Worm (Caenorhabditis elegans) whole organism, L4 larva: ENCODE data around the gene gtf-2H2C.

Experiments used
- D1046.2 ChIP-seq: fragments of 200-800 bp; sonication (Bioruptor generic); IDR thresholded peaks from 2 replicates; pipeline ENCODE4 v1.3.6; 2022; ENCODE audit warnings: missing genetic modification characterization, missing compliant biosample characterization
- F10B5.3 ChIP-seq: sonication (generic microtip); optimal IDR thresholded peaks from 2 replicates; lab custom pipeline; 2016; ENCODE audit warnings: mild to moderate bottlenecking, missing genetic modification characterization, missing compliant biosample characterization
- F26F4.8 ChIP-seq: fragments of 200-800 bp; sonication (Bioruptor generic); conservative IDR thresholded peaks from 2 replicates; pipeline ENCODE4 v1.3.6; 2022; ENCODE audit warnings: missing genetic modification characterization, missing compliant biosample characterization
- F37D6.2 ChIP-seq: sonication (generic microtip); optimal IDR thresholded peaks from 2 replicates; lab custom pipeline; 2016; ENCODE audit warnings: mild to moderate bottlenecking, missing genetic modification characterization, missing compliant biosample characterization
- T26A8.4 ChIP-seq: fragments of 200-800 bp; sonication (Bioruptor generic); IDR thresholded peaks from 2 replicates; pipeline ENCODE4 v1.3.6; 2022; ENCODE audit warnings: missing genetic modification characterization, missing compliant biosample characterization
- Y48G9A.11 ChIP-seq: fragments of 200-800 bp; sonication (Bioruptor generic); IDR thresholded peaks from 2 replicates; pipeline ENCODE4 v1.3.6; 2022; ENCODE audit warnings: missing genetic modification reagents, missing genetic modification characterization, missing compliant biosample characterization
- ZK337.2 ChIP-seq: fragments of 200-800 bp; sonication (Bioruptor generic); IDR thresholded peaks from 2 replicates; pipeline ENCODE4 v1.3.6; 2022; ENCODE audit warnings: missing genetic modification reagents, missing genetic modification characterization, missing compliant biosample characterization
- ZK546.5 ChIP-seq, 2 experiments: sonication (generic microtip); optimal IDR thresholded peaks; 2 replicates each; lab custom pipeline; 2017; ENCODE audit warnings: missing biosample characterization in 2 of 2, missing genetic modification characterization in 2 of 2
- aha-1 ChIP-seq: fragments of 150-350 bp; peaks from one replicate; lab custom pipeline; 2014; ENCODE audit warnings: missing biosample characterization, missing genetic modification characterization
- aly-2 ChIP-seq: sonication (generic microtip); optimal IDR thresholded peaks from 2 replicates; lab custom pipeline; 2018; ENCODE audit warnings: missing biosample characterization, missing genetic modification characterization
- ama-1 ChIP-seq: fragments of 150-350 bp; optimal IDR thresholded peaks from 2 replicates; lab custom pipeline; 2014; ENCODE audit warnings: inconsistent platforms, mixed read lengths
- arid-1 ChIP-seq: fragments of 200-800 bp; sonication (Bioruptor generic); conservative IDR thresholded peaks from 2 replicates; pipeline ENCODE4 v1.3.6; 2022; ENCODE audit warnings: missing genetic modification reagents, missing genetic modification characterization, missing compliant biosample characterization
- attf-4 ChIP-seq: sonication (generic microtip); optimal IDR thresholded peaks from 3 replicates; lab custom pipeline; 2017; ENCODE audit warnings: missing biosample characterization, missing genetic modification characterization
- ceh-20 ChIP-seq: fragments of 200-800 bp; sonication (Bioruptor generic); IDR thresholded peaks from 2 replicates; pipeline ENCODE4 v1.3.6; 2022; ENCODE audit warnings: missing genetic modification reagents, missing genetic modification characterization, missing compliant biosample characterization
- ceh-32 ChIP-seq: sonication (generic microtip); optimal IDR thresholded peaks from 2 replicates; lab custom pipeline; 2016; ENCODE audit warnings: mild to moderate bottlenecking, missing genetic modification characterization, missing compliant biosample characterization; ENCODE audit not compliant: poor library complexity
- ceh-44 ChIP-seq: fragments of 200-800 bp; sonication (Bioruptor generic); IDR thresholded peaks from 2 replicates; pipeline ENCODE4 v1.3.6; 2022; ENCODE audit warnings: missing genetic modification reagents, missing genetic modification characterization, missing compliant biosample characterization
- ces-1 ChIP-seq: fragments of 150-350 bp; sonication (generic microtip); optimal IDR thresholded peaks from 4 replicates; lab custom pipeline; 2014; ENCODE audit warnings: missing biosample characterization, missing genetic modification reagents, missing genetic modification characterization
- cey-2 ChIP-seq: sonication (generic microtip); optimal IDR thresholded peaks from 3 replicates; lab custom pipeline; 2017; ENCODE audit warnings: missing genetic modification characterization, mild to moderate bottlenecking, missing compliant biosample characterization, antibody characterized with exemption, borderline replicate concordance; ENCODE audit not compliant: insufficient read depth
- daf-8 ChIP-seq: fragments of 200-800 bp; sonication (Bioruptor generic); IDR thresholded peaks from 2 replicates; pipeline ENCODE4 v1.3.6; 2022; ENCODE audit warnings: missing genetic modification characterization, missing compliant biosample characterization
- dmd-8 ChIP-seq: fragments of 200-800 bp; sonication (Bioruptor generic); IDR thresholded peaks from 2 replicates; pipeline ENCODE4 v1.3.6; 2022; ENCODE audit warnings: missing genetic modification characterization, missing compliant biosample characterization
- dmd-9 ChIP-seq: fragments of 200-800 bp; sonication (Bioruptor generic); IDR thresholded peaks from 2 replicates; pipeline ENCODE4 v1.3.6; 2022; ENCODE audit warnings: missing genetic modification reagents, missing genetic modification characterization, missing compliant biosample characterization
- dpl-1 ChIP-seq: fragments of 150-350 bp; optimal IDR thresholded peaks from 2 replicates; lab custom pipeline; 2014; ENCODE audit warnings: missing biosample characterization, missing genetic modification reagents, missing genetic modification characterization
- fos-1 ChIP-seq: fragments of 150-350 bp; optimal IDR thresholded peaks from 2 replicates; lab custom pipeline; 2014; ENCODE audit warnings: missing biosample characterization, missing genetic modification characterization
- hif-1 ChIP-seq, 2 experiments: sonication (generic microtip); optimal IDR thresholded peaks; 2 replicates each; lab custom pipeline; 2016 to 2017; ENCODE audit warnings: missing compliant biosample characterization in 2 of 2, missing genetic modification characterization in 2 of 2, missing genetic modification reagents in 2 of 2, missing genotype in 2 of 2, mild to moderate bottlenecking in 1 of 2
- hlh-11 ChIP-seq: fragments of 200-800 bp; sonication (Bioruptor generic); optimal IDR thresholded peaks from 2 replicates; lab custom pipeline; 2018; ENCODE audit warnings: mild to moderate bottlenecking, missing genetic modification characterization, missing compliant biosample characterization
- hmg-1.1 ChIP-seq: fragments of 200-800 bp; sonication (Bioruptor generic); IDR thresholded peaks from 2 replicates; pipeline ENCODE4 v1.3.6; 2022; ENCODE audit warnings: missing genetic modification reagents, missing genetic modification characterization, missing compliant biosample characterization
- jun-1 ChIP-seq: fragments of 150-350 bp; optimal IDR thresholded peaks from 2 replicates; lab custom pipeline; 2014; ENCODE audit warnings: missing biosample characterization, missing genetic modification reagents, missing genetic modification characterization
- lin-13 ChIP-seq: fragments of 150-350 bp; optimal IDR thresholded peaks from 2 replicates; lab custom pipeline; 2014; ENCODE audit warnings: missing biosample characterization, missing genetic modification reagents, missing genetic modification characterization
- lin-29 ChIP-seq: fragments of 200-800 bp; sonication (Bioruptor generic); IDR thresholded peaks from 2 replicates; pipeline ENCODE4 v1.3.6; 2022; ENCODE audit warnings: missing genetic modification reagents, missing genetic modification characterization, missing compliant biosample characterization
- lir-3 ChIP-seq: sonication (generic microtip); optimal IDR thresholded peaks from 2 replicates; lab custom pipeline; 2016; ENCODE audit warnings: mild to moderate bottlenecking, missing genetic modification characterization, missing compliant biosample characterization
- madf-5 ChIP-seq, 2 experiments: fragments of 200-800 bp; sonication (Bioruptor generic); IDR thresholded peaks; 2 replicates each; pipeline ENCODE4 v1.3.6; 2022; ENCODE audit warnings: missing compliant biosample characterization in 2 of 2, missing genetic modification characterization in 2 of 2
- madf-9 ChIP-seq: fragments of 200-800 bp; sonication (Bioruptor generic); conservative IDR thresholded peaks from 2 replicates; pipeline ENCODE4 v1.3.6; 2022; ENCODE audit warnings: missing genetic modification reagents, missing genetic modification characterization, missing compliant biosample characterization
- mep-1 ChIP-seq: fragments of 150-350 bp; sonication (generic microtip); optimal IDR thresholded peaks from 3 replicates; lab custom pipeline; 2014; ENCODE audit warnings: missing biosample characterization, missing genetic modification characterization
- mxl-3 ChIP-seq: fragments of 200-800 bp; sonication (Bioruptor generic); optimal IDR thresholded peaks from 2 replicates; lab custom pipeline; 2018; ENCODE audit warnings: mild to moderate bottlenecking, missing genetic modification characterization, missing compliant biosample characterization
- nhr-10 ChIP-seq: fragments of 150-350 bp; optimal IDR thresholded peaks from 2 replicates; lab custom pipeline; 2014; ENCODE audit warnings: missing biosample characterization, missing genetic modification characterization
- nhr-11 ChIP-seq: fragments of 150-350 bp; optimal IDR thresholded peaks from 2 replicates; lab custom pipeline; 2014; ENCODE audit warnings: missing biosample characterization, missing genetic modification characterization
- nhr-111 ChIP-seq: fragments of 200-800 bp; sonication (Bioruptor generic); optimal IDR thresholded peaks from 2 replicates; lab custom pipeline; 2018; ENCODE audit warnings: mild to moderate bottlenecking, missing genetic modification characterization, missing compliant biosample characterization
- nhr-28 ChIP-seq: fragments of 150-350 bp; optimal IDR thresholded peaks from 2 replicates; lab custom pipeline; 2014; ENCODE audit warnings: missing biosample characterization, missing genetic modification characterization
- nhr-41 ChIP-seq: fragments of 200-800 bp; sonication (Bioruptor generic); IDR thresholded peaks from 2 replicates; pipeline ENCODE4 v1.3.6; 2022; ENCODE audit warnings: missing genetic modification reagents, missing genetic modification characterization, missing compliant biosample characterization
- pqm-1 ChIP-seq: sonication (generic microtip); optimal IDR thresholded peaks from 2 replicates; lab custom pipeline; 2017; ENCODE audit warnings: missing biosample characterization, missing genetic modification characterization
- rbr-2 ChIP-seq: sonication (generic microtip); optimal IDR thresholded peaks from 2 replicates; lab custom pipeline; 2016; ENCODE audit warnings: missing genotype, missing genetic modification characterization, missing compliant biosample characterization
- skn-1 ChIP-seq: fragments of 150-350 bp; optimal IDR thresholded peaks from 2 replicates; lab custom pipeline; 2014; ENCODE audit warnings: missing biosample characterization, missing genetic modification characterization
- tra-1 ChIP-seq: fragments of 200-800 bp; sonication (Bioruptor generic); IDR thresholded peaks from 2 replicates; pipeline ENCODE4 v1.3.6; 2022; ENCODE audit warnings: missing genetic modification reagents, missing genetic modification characterization, missing compliant biosample characterization
- unc-39 ChIP-seq: sonication (generic microtip); optimal IDR thresholded peaks from 2 replicates; lab custom pipeline; 2017; ENCODE audit warnings: missing biosample characterization, missing genetic modification characterization
- unc-62 ChIP-seq, 3 experiments: fragments of 150-350 bp in 1 of 3; sonication (generic microtip); optimal IDR thresholded peaks in 2 of 3; peaks in 1 of 3; 1 replicate in 1 of 3; 2 replicates in 2 of 3; lab custom pipeline; 2014 to 2017; ENCODE audit warnings: missing biosample characterization in 3 of 3, missing genetic modification characterization in 3 of 3, missing genetic modification reagents in 3 of 3, missing genotype in 1 of 3
- vab-7 ChIP-seq: fragments of 200-800 bp; sonication (Bioruptor generic); IDR thresholded peaks from 2 replicates; pipeline ENCODE4 v1.3.6; 2022; ENCODE audit warnings: missing genetic modification reagents, missing genetic modification characterization, missing compliant biosample characterization
- zip-11 ChIP-seq: fragments of 200-800 bp; sonication (Bioruptor generic); IDR thresholded peaks from 2 replicates; pipeline ENCODE4 v1.3.6; 2022; ENCODE audit warnings: missing genetic modification characterization, missing compliant biosample characterization
- ztf-7 ChIP-seq: fragments of 150-350 bp; optimal IDR thresholded peaks from 2 replicates; lab custom pipeline; 2014; ENCODE audit warnings: missing biosample characterization, missing genetic modification characterization

Gene gtf-2H2C

ce11 chrIII:10134517-10134916 lies 43.9 kb upstream of the gtf-2H2C start (continued):
- TF ChIP-seq ceh-44 (GFP tag; lab: Robert Waterston, UW) (no peak), unc-62 (GFP tag; optimal IDR thresholded peaks at IDR 0.05 in 1 of 2; lab: Kevin White, UChicago) (peak in 1 of 2 experiments; percentile 3), unc-62 (tag; optimal IDR thresholded peaks at IDR 0.05; lab: Kevin White, UChicago) (no peak), zip-11 (GFP tag; lab: Robert Waterston, UW) (no peak), hlh-11 (tag; lab: Kevin White, UChicago) (peak; percentile 52)
- TF ChIP-seq, all 104 proteins: peak for 7

ce11 chrIII:10132495-10133450 lies 42.2 kb upstream of the gtf-2H2C start:
- no peak for TF ChIP-seq D1046.2 (GFP tag; lab: Robert Waterston, UW)
- TF ChIP-seq dmd-8 (GFP tag; lab: Robert Waterston, UW) = no peak
- TF ChIP-seq ceh-20 (GFP tag; lab: Robert Waterston, UW) = no peak
- TF ChIP-seq nhr-11 = no peak
- TF ChIP-seq tra-1 (GFP tag; lab: Robert Waterston, UW) = no peak
- no peak for TF ChIP-seq zip-11 (GFP tag; lab: Robert Waterston, UW)
- no peak for TF ChIP-seq ZK546.5 (tag; optimal IDR thresholded peaks at IDR 0.05; lab: Kevin White, UChicago)
- no peak for TF ChIP-seq ceh-32
- no peak for TF ChIP-seq dmd-9 (GFP tag; lab: Robert Waterston, UW)
- TF ChIP-seq attf-4 (tag; lab: Kevin White, UChicago) = no peak
- no peak for TF ChIP-seq unc-39 (tag; lab: Kevin White, UChicago)
- TF ChIP-seq ZK337.2 (GFP tag; lab: Robert Waterston, UW) = no peak
- TF ChIP-seq fos-1 (tag; lab: Kevin White, UChicago) = no peak
- TF ChIP-seq lir-3 = no peak
- TF ChIP-seq cey-2 (tag; lab: Kevin White, UChicago) = peak; percentile 7
- peak; percentile 16 for TF ChIP-seq mxl-3
- peak; percentile 87 for TF ChIP-seq aha-1 (tag; lab: Kevin White, UChicago)
- 0 out of 2 replicates have a peak, but pooled peaks have one; percentile 8 for TF ChIP-seq arid-1
- no peak for TF ChIP-seq F26F4.8 (GFP tag; lab: Robert Waterston, UW)
- TF ChIP-seq lin-13 (GFP tag; lab: Kevin White, UChicago) = no peak
- no peak for TF ChIP-seq F37D6.2 (tag; lab: Kevin White, UChicago)
- TF ChIP-seq skn-1 (tag; lab: Kevin White, UChicago) = no peak
- peak; percentile 17 for TF ChIP-seq jun-1 (tag; lab: Kevin White, UChicago)
- TF ChIP-seq nhr-41 = no peak
- TF ChIP-seq ama-1 (lab: Kevin White, UChicago) = no peak
- no peak for TF ChIP-seq madf-9 (GFP tag; lab: Robert Waterston, UW)
- peak; percentile 75 for TF ChIP-seq pqm-1 (tag; lab: Kevin White, UChicago)
- TF ChIP-seq mep-1 (tag; lab: Kevin White, UChicago) = peak; percentile 44
- no peak for TF ChIP-seq madf-5 (GFP tag; IDR thresholded peaks at IDR 0.05; lab: Robert Waterston, UW)
- no peak for TF ChIP-seq F10B5.3 (tag; lab: Kevin White, UChicago)
- no peak for TF ChIP-seq aly-2 (tag; lab: Kevin White, UChicago)
- TF ChIP-seq daf-8 = no peak
- no peak for TF ChIP-seq lin-29 (GFP tag; lab: Robert Waterston, UW)
- TF ChIP-seq rbr-2 (tag; lab: Kevin White, UChicago) = no peak
- TF ChIP-seq nhr-10 (tag; lab: Kevin White, UChicago) = no peak
- no peak for TF ChIP-seq T26A8.4 (GFP tag; lab: Robert Waterston, UW)
- TF ChIP-seq Y48G9A.11 = no peak
- TF ChIP-seq ces-1 (GFP tag; lab: Kevin White, UChicago) = no peak
- peak; percentile 25 for TF ChIP-seq dpl-1
- no peak for TF ChIP-seq hif-1 (tag; optimal IDR thresholded peaks at IDR 0.05; lab: Kevin White, UChicago)
- no peak for TF ChIP-seq ztf-7 (tag; lab: Kevin White, UChicago)
- no peak for TF ChIP-seq hmg-1.1
- TF ChIP-seq vab-7 = no peak
- TF ChIP-seq nhr-28 = peak; percentile 73
- TF ChIP-seq nhr-111 (GFP tag; lab: Kevin White, UChicago) = no peak
